Worm (Caenorhabditis elegans): ENCODE data around the gene C16C8.19.

The C16C8.19 gene

DNA sequence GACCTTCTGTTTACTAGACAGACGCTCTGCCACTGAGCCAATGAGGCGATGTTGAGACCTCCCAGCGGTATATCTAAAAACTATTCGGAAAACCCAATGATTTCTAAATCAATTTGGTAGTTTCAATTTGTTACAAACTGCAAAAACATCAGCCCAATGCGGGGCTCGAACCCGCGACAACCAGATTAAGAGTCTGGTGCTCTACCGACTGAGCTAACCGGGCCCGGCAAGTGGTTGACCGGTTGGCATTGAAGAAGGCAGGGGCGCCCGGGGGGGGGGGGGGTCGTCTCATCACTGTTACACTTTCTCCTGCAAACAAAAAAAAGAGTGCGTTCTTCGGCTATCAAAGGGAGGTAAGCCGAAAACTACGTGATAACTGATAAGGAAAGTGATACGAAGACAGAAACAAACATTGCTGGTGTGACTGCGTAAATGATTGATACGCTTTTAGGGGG, 19.0 kb upstream of the C16C8.19 start (continued):
- TF ChIP-seq sma-9 (GFP tag; optimal IDR thresholded peaks at IDR 0.05) = peak; percentile 16
- TF ChIP-seq sma-9 (tag; optimal IDR thresholded peaks at IDR 0.05) = no peak
- no peak for TF ChIP-seq mbf-1 (tag; optimal IDR thresholded peaks at IDR 0.05)
- TF ChIP-seq zag-1 (tag; optimal IDR thresholded peaks at IDR 0.05) = no peak
- TF ChIP-seq blmp-1 (tag; optimal IDR thresholded peaks at IDR 0.05; ENCODE audit: insufficient read depth) = no peak
- no peak for TF ChIP-seq unc-55 (GFP tag; optimal IDR thresholded peaks at IDR 0.05)
- peak; percentile 6 for TF ChIP-seq nhr-21 (tag; optimal IDR thresholded peaks at IDR 0.05)
- TF ChIP-seq snpc-4 (tag; optimal IDR thresholded peaks at IDR 0.05) = no peak
- no peak for TF ChIP-seq ztf-1 (GFP tag; conservative IDR thresholded peaks at IDR 0.05)
- TF ChIP-seq sem-4 (tag; optimal IDR thresholded peaks at IDR 0.05) = no peak
- no peak for TF ChIP-seq F13H6.1 (tag; optimal IDR thresholded peaks at IDR 0.05)
- no peak for TF ChIP-seq lin-39 (tag; optimal IDR thresholded peaks at IDR 0.05)
- TF ChIP-seq egl-27 (tag; optimal IDR thresholded peaks at IDR 0.05) = peak; percentile 7
- TF ChIP-seq nhr-129 (tag; optimal IDR thresholded peaks at IDR 0.05) = peak; percentile 12

DNA sequence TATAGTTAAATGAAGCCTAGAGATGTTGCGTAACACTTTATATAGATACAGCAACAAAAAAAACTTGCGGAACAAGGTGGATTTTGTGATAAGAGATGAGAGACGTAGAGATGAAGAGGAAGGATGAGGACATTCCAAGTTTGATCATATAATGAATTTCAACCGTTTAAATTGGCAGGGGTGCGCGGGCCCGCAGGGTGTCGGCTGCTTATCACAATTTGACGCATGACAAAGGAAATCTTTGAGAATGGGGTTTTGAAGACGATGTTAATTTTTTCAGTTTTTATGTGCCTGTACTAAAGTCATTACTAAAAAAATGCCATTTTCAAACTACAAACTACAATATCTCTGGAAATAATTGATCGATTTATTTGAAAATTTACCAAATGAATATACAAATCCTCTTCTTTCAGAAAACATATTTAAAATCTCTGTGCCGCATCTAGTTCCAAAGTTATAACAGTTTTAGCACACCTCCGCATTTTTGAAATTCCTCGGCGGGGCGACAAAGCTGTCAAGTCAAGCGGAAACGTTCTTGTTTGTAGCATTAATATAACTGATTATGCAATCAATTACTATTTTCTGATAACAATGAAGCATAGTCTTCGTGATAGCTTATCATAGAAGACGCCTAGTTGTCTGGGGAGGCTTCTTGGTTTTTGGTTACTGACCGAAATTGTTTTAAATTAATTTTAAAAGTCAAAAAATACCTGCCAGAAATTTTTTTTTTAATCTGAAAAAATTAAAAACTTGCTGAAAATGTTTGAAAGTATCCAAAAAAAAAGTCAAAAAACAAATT, 18.2 kb upstream of the C16C8.19 start:
- no peak for TF ChIP-seq elt-3 (tag; optimal IDR thresholded peaks at IDR 0.05)
- no peak for TF ChIP-seq nhr-11 (tag; optimal IDR thresholded peaks at IDR 0.05)
- no peak for TF ChIP-seq nhr-129 (tag; optimal IDR thresholded peaks at IDR 0.05)
- no peak for TF ChIP-seq alr-1 (tag; optimal IDR thresholded peaks at IDR 0.05)
- TF ChIP-seq unc-62 (GFP tag; optimal IDR thresholded peaks at IDR 0.05) = no peak
- peak; percentile 66 for TF ChIP-seq sma-3 (GFP tag; optimal IDR thresholded peaks at IDR 0.05)
- TF ChIP-seq elt-1 (tag; optimal IDR thresholded peaks at IDR 0.05) = no peak
- no peak for TF ChIP-seq mab-5 (tag; optimal IDR thresholded peaks at IDR 0.05)
- TF ChIP-seq sma-9 (GFP tag; optimal IDR thresholded peaks at IDR 0.05) = peak; percentile 90
- no peak for TF ChIP-seq sma-9 (tag; optimal IDR thresholded peaks at IDR 0.05)
- peak; percentile 59 for TF ChIP-seq snpc-4 (tag; optimal IDR thresholded peaks at IDR 0.05)
- no peak for TF ChIP-seq nhr-23 (tag; optimal IDR thresholded peaks at IDR 0.05)
- TF ChIP-seq nhr-12 (tag; optimal IDR thresholded peaks at IDR 0.05) = no peak
- no peak for TF ChIP-seq nhr-6 (tag; optimal IDR thresholded peaks at IDR 0.05)
- no peak for TF ChIP-seq nhr-25 (tag; optimal IDR thresholded peaks at IDR 0.05)
- no peak for TF ChIP-seq ama-1 (optimal IDR thresholded peaks at IDR 0.05)
- no peak for TF ChIP-seq crh-2 (tag; optimal IDR thresholded peaks at IDR 0.05)
- no peak for TF ChIP-seq egl-27 (tag; optimal IDR thresholded peaks at IDR 0.05)
- TF ChIP-seq skn-1 (tag; optimal IDR thresholded peaks at IDR 0.05) = no peak
- TF ChIP-seq unc-39 (tag; optimal IDR thresholded peaks at IDR 0.05) = no peak
- TF ChIP-seq nhr-237 (tag; optimal IDR thresholded peaks at IDR 0.05) = no peak
- no peak for TF ChIP-seq F13H6.1 (tag; optimal IDR thresholded peaks at IDR 0.05)
- TF ChIP-seq zag-1 (tag; optimal IDR thresholded peaks at IDR 0.05) = no peak
- no peak for TF ChIP-seq blmp-1 (tag; optimal IDR thresholded peaks at IDR 0.05; ENCODE audit: insufficient read depth)
- TF ChIP-seq fos-1 (tag; optimal IDR thresholded peaks at IDR 0.05) = peak; percentile 72
- no peak for TF ChIP-seq Y55F3AM.14 (GFP tag; optimal IDR thresholded peaks at IDR 0.05)

DNA sequence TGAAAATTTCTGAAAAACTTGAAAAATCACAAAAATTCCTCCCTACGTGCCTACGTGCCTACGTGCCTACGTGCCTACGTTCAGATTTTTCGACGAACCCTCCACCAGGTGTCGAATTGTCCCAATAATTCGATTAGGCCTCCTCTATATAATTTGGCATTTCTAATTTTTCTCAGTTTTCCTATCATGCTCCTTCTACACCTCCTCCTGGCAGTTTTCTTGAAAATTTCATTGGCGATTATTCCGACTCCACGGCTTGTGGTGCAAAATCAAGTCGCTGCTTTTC, 17.7 kb upstream of the C16C8.19 start, which contains the start of gene C16C8.17:
Gene C16C8.17 (plus strand): TSS at position 187 of the 286 bp plus-strand sequence.
- no peak for TF ChIP-seq lsy-2 (tag; optimal IDR thresholded peaks at IDR 0.05)
- no peak for TF ChIP-seq nhr-21 (tag; optimal IDR thresholded peaks at IDR 0.05)
- TF ChIP-seq nhr-77 (tag; optimal IDR thresholded peaks at IDR 0.05) = no peak
- no peak for TF ChIP-seq gmeb-1 (tag; optimal IDR thresholded peaks at IDR 0.05)
- no peak for TF ChIP-seq ceh-82 (tag; optimal IDR thresholded peaks at IDR 0.05)
- no peak for TF ChIP-seq snpc-4 (tag; optimal IDR thresholded peaks at IDR 0.05)
- no peak for TF ChIP-seq sma-9 (GFP tag; optimal IDR thresholded peaks at IDR 0.05)
- TF ChIP-seq sma-9 (tag; optimal IDR thresholded peaks at IDR 0.05) = no peak
- no peak for TF ChIP-seq ztf-1 (GFP tag; conservative IDR thresholded peaks at IDR 0.05)
- TF ChIP-seq zag-1 (tag; optimal IDR thresholded peaks at IDR 0.05) = no peak
- TF ChIP-seq lin-11 (tag; optimal IDR thresholded peaks at IDR 0.05) = no peak
- no peak for TF ChIP-seq fos-1 (tag; optimal IDR thresholded peaks at IDR 0.05)
- no peak for TF ChIP-seq ztf-11 (tag; optimal IDR thresholded peaks at IDR 0.05)
- TF ChIP-seq mdl-1 (tag; optimal IDR thresholded peaks at IDR 0.05) = no peak
- TF ChIP-seq ZK546.5 (tag; optimal IDR thresholded peaks at IDR 0.05) = no peak
- no peak for TF ChIP-seq mab-5 (tag; optimal IDR thresholded peaks at IDR 0.05)
- no peak for TF ChIP-seq lin-39 (tag; optimal IDR thresholded peaks at IDR 0.05)
- TF ChIP-seq nhr-25 (tag; optimal IDR thresholded peaks at IDR 0.05) = no peak

Measured in whole organism, L2 larva.